Fruit fly (Drosophila melanogaster) Kc167 (cell line): ENCODE data around the gene Grx5.

ENCODE experiments used
- Myc ChIP-seq: fragments of >200 bp; optimal IDR thresholded peaks from 2 replicates; lab custom pipeline; 2017; ENCODE audit warnings: missing external identifiers
- psq ChIP-seq: fragments of >200 bp; optimal IDR thresholded peaks from 2 replicates; lab custom pipeline; 2017; ENCODE audit warnings: missing external identifiers

dm6 chrX:14850069-14850468 lies 12.1 kb upstream of the Grx5 start:
- TF ChIP-seq Myc (no peak), psq (lab: Kevin White, UChicago) (no peak)
